Worm (Caenorhabditis elegans) whole organism, early embryonic: ENCODE data around the gene F37A4.2.

Experiments used
- B0310.2 ChIP-seq: sonication (generic microtip); optimal IDR thresholded peaks from 2 replicates; lab custom pipeline; 2016; ENCODE audit warnings: mild to moderate bottlenecking, missing genetic modification characterization, missing compliant biosample characterization
- F13C5.2 ChIP-seq: sonication (generic microtip); optimal IDR thresholded peaks from 2 replicates; lab custom pipeline; 2017; ENCODE audit warnings: mild to moderate bottlenecking, missing genetic modification characterization, inconsistent platforms, missing compliant biosample characterization
- aly-1 ChIP-seq: sonication (generic microtip); optimal IDR thresholded peaks from 2 replicates; lab custom pipeline; 2016; ENCODE audit warnings: missing genetic modification characterization, missing compliant biosample characterization
- ama-1 ChIP-seq: fragments of 150-350 bp; optimal IDR thresholded peaks from 2 replicates; lab custom pipeline; 2014
- ceh-13 ChIP-seq: fragments of 200-800 bp; sonication (Bioruptor generic); optimal IDR thresholded peaks from 2 replicates; lab custom pipeline; 2018; ENCODE audit warnings: mild to moderate bottlenecking, missing genetic modification characterization, missing compliant biosample characterization
- ceh-36 ChIP-seq: sonication (generic microtip); optimal IDR thresholded peaks from 2 replicates; lab custom pipeline; 2016; ENCODE audit warnings: missing genetic modification characterization, inconsistent platforms, missing compliant biosample characterization
- ets-7 ChIP-seq: sonication (generic microtip); optimal IDR thresholded peaks from 2 replicates; lab custom pipeline; 2016; ENCODE audit warnings: missing genotype, missing genetic modification characterization, missing compliant biosample characterization
- flt-1 ChIP-seq: fragments of 200-800 bp; sonication (Bioruptor generic); IDR thresholded peaks from 2 replicates; pipeline ENCODE4 v1.3.6; 2022; ENCODE audit warnings: missing genetic modification characterization, missing compliant biosample characterization
- hmbx-1 ChIP-seq: sonication (generic microtip); optimal IDR thresholded peaks from 2 replicates; lab custom pipeline; 2016; ENCODE audit warnings: mild to moderate bottlenecking, missing genetic modification characterization, missing compliant biosample characterization
- hmg-4 ChIP-seq: fragments of 200-800 bp; sonication (Bioruptor generic); optimal IDR thresholded peaks from 2 replicates; lab custom pipeline; 2018; ENCODE audit warnings: mild to moderate bottlenecking, missing genetic modification characterization, missing compliant biosample characterization
- hnd-1 ChIP-seq: sonication (generic microtip); optimal IDR thresholded peaks from 2 replicates; lab custom pipeline; 2016; ENCODE audit warnings: missing genetic modification characterization, missing compliant biosample characterization
- pes-1 ChIP-seq: fragments of 200-800 bp; sonication (Bioruptor generic); IDR thresholded peaks from 2 replicates; pipeline ENCODE4 v1.3.6; 2022; ENCODE audit warnings: missing genetic modification reagents, missing genetic modification characterization, missing compliant biosample characterization
- scrt-1 ChIP-seq: fragments of 200-800 bp; sonication (Bioruptor generic); IDR thresholded peaks from 2 replicates; pipeline ENCODE4 v1.3.6; 2022; ENCODE audit warnings: missing genetic modification characterization, missing compliant biosample characterization
- sea-1 ChIP-seq: fragments of 200-800 bp; sonication (Bioruptor generic); conservative IDR thresholded peaks from 2 replicates; pipeline ENCODE4 v1.3.6; 2022; ENCODE audit warnings: missing genetic modification characterization, missing compliant biosample characterization
- tbx-11 ChIP-seq: fragments of 200-800 bp; sonication (Bioruptor generic); IDR thresholded peaks from 2 replicates; pipeline ENCODE4 v1.3.6; 2022; ENCODE audit warnings: missing genetic modification characterization, missing compliant biosample characterization
- tbx-37 ChIP-seq: fragments of 200-800 bp; sonication (Bioruptor generic); conservative IDR thresholded peaks from 2 replicates; pipeline ENCODE4 v1.3.6; 2022; ENCODE audit warnings: missing genetic modification reagents, missing genetic modification characterization, missing compliant biosample characterization
- tra-4 ChIP-seq: sonication (generic microtip); optimal IDR thresholded peaks from 2 replicates; lab custom pipeline; 2017; ENCODE audit warnings: missing genetic modification characterization, missing compliant biosample characterization

The F37A4.2 gene

DNA sequence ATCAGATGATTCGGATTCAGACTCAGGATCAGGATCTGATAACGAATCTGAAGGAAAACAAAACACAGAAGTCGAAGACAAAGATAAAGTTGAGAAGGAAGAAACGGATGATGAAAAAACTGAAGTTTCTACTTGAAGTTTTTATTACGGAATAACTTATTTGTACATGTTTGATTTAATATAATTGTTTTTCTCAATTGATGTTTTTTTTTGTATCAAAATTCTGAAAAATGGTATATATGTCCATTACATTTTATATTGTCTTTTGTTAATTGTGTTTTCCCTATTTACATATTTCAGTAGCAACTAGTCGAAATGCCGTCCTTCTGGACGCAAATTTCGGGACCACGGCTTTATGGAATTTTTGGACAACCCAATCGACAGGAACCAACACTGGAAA lies 835 bp downstream of the F37A4.2 start, which contains the start of gene F37A4.1:
TSS of gene F37A4.1 (plus strand) at position 301 of the 400 bp plus-strand sequence.
- TF ChIP-seq ceh-13 (GFP tag; lab: Kevin White, UChicago) (no peak), F13C5.2 (tag; lab: Kevin White, UChicago) (no peak), tra-4 (tag; lab: Kevin White, UChicago) (no peak), scrt-1 (GFP tag; lab: Robert Waterston, UW) (no peak), flt-1 (no peak), tbx-37 (GFP tag; lab: Robert Waterston, UW) (no peak), ama-1 (lab: Kevin White, UChicago) (no peak), sea-1 (GFP tag; lab: Robert Waterston, UW) (no peak), tbx-11 (GFP tag; lab: Robert Waterston, UW) (no peak), aly-1 (no peak), pes-1 (GFP tag; lab: Robert Waterston, UW) (no peak), ceh-36 (tag; lab: Kevin White, UChicago) (no peak), hmbx-1 (no peak), hmg-4 (GFP tag; lab: Kevin White, UChicago) (no peak), B0310.2 (tag; lab: Kevin White, UChicago) (no peak), hnd-1 (no peak)

DNA sequence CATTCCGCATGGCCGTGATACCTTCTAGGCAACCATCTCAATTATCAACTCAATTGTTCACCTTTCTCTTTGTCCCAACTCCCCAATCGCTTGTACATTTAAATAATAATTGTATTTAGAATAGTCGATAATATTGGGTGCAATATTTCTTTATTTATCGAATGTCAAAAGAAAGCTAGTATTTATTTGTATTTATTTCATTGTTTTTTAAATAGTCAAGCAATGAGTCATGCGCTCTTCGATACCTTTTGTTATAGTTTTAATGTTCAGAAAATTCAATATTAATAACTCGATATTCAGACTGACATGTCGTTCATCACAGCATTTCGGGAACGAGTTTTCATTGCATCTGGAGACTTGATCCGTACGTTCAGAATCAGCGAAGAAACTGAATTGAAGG lies 3.2 kb downstream of the F37A4.2 start, which contains the start of gene wdr-4:
TSS of gene wdr-4 (plus strand) at position 301 of the 400 bp plus-strand sequence.
- TF ChIP-seq sea-1 (GFP tag; lab: Robert Waterston, UW) (no peak), flt-1 (no peak), aly-1 (no peak), F13C5.2 (tag; lab: Kevin White, UChicago) (no peak), ama-1 (lab: Kevin White, UChicago) (no peak), B0310.2 (tag; lab: Kevin White, UChicago) (no peak), tbx-11 (GFP tag; lab: Robert Waterston, UW) (no peak), pes-1 (GFP tag; lab: Robert Waterston, UW) (no peak), ceh-36 (tag; lab: Kevin White, UChicago) (no peak), hmg-4 (GFP tag; lab: Kevin White, UChicago) (no peak), scrt-1 (GFP tag; lab: Robert Waterston, UW) (no peak), tbx-37 (GFP tag; lab: Robert Waterston, UW) (no peak), ceh-13 (GFP tag; lab: Kevin White, UChicago) (no peak), hmbx-1 (no peak), ets-7 (tag; lab: Kevin White, UChicago) (no peak), hnd-1 (no peak), tra-4 (tag; lab: Kevin White, UChicago) (no peak)

DNA sequence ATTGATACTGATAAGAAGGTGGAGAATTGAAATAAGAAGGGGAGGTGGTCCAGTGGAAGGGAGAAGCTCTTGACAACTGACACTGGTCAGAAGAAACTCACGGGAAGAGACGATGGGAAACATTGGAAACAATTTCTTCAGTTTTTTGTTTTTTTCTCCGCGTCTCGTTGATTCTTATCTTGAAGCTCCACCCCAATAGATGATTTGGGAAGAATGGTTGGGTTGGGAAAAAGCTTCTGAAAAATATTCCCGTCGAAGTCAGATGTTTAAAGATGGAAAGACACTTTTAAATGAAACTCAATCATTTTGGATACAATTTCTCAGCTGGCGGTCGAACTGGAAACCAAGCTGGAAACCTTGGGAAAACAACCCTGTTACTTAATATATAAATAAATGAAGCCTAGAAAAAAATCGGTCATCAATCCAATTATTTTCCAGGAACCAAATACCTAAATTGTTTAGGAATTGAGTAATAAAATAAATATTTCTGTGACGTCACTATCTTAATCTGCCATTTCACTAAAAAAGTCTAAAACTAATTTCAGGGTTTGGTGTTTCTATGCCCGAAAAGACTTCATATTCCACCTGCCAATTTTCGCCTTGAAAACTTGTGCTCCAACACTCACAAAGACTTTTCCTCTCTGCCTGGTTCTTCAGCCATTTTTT lies 8.1 kb downstream of the F37A4.2 start, which contains the start of the genes Y102E9.5 and odr-4:
TSS of gene Y102E9.5 (minus strand) at position 101 of the 666 bp plus-strand sequence.
TSS of gene odr-4 (plus strand) at position 616 of the 666 bp plus-strand sequence.
- TF ChIP-seq hnd-1 (no peak), scrt-1 (GFP tag; lab: Robert Waterston, UW) (no peak), B0310.2 (tag; lab: Kevin White, UChicago) (no peak), flt-1 (no peak), hmbx-1 (no peak), hmg-4 (GFP tag; lab: Kevin White, UChicago) (no peak), ets-7 (tag; lab: Kevin White, UChicago) (no peak), ceh-13 (GFP tag; lab: Kevin White, UChicago) (no peak), pes-1 (GFP tag; lab: Robert Waterston, UW) (no peak), sea-1 (GFP tag; lab: Robert Waterston, UW) (no peak), aly-1 (no peak), ceh-36 (tag; lab: Kevin White, UChicago) (no peak), tbx-11 (GFP tag; lab: Robert Waterston, UW) (no peak), ama-1 (lab: Kevin White, UChicago) (no peak)

DNA sequence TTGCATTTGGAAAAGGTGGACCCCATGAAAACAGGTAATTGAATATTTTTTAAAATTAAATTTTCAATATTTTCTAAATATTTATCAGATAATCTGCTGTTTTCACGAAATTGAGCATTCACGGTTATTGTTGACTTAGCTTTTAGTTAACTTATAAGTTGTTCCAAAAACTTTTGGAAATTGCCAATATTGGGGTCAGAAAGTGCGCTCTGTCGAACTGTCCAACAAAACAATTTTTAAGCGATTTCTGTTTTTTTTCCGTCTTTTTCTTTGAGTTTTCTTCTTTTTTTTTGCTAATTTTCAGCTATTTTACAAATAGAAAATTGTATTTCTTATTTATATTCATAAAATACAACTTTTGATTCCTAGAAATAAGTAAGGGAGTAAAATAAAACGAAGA lies 9.0 kb downstream of the F37A4.2 start:
- TF ChIP-seq tra-4 (tag; lab: Kevin White, UChicago) (no peak), ceh-13 (GFP tag; lab: Kevin White, UChicago) (no peak), flt-1 (no peak), aly-1 (no peak), hmbx-1 (no peak)

DNA sequence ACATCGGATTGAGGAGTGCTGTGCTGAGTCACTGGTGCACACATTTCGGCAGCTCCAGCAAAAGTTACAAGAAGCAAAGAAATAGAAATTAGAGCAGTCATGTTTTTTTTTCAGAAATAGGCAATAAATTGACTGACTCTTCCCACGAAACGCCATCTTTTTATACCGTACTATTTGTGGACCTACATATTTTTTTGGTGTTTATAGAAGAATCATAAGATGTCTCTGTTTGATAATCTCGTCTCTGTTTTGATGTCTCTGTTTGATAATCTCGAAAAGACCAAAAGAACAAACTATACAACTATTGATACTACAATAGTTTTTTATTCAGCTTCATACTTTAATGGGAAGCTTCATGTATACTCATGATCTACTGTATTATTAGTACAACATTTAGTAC lies 12.2 kb downstream of the F37A4.2 start, which contains the start of gene Y102E9.3:
TSS of gene Y102E9.3 (minus strand) at position 101 of the 400 bp plus-strand sequence.
- TF ChIP-seq aly-1 (no peak), ets-7 (tag; lab: Kevin White, UChicago) (no peak), B0310.2 (tag; lab: Kevin White, UChicago) (no peak), ceh-36 (tag; lab: Kevin White, UChicago) (no peak), ama-1 (lab: Kevin White, UChicago) (no peak), ceh-13 (GFP tag; lab: Kevin White, UChicago) (no peak), tbx-11 (GFP tag; lab: Robert Waterston, UW) (no peak), flt-1 (no peak), pes-1 (GFP tag; lab: Robert Waterston, UW) (no peak), sea-1 (GFP tag; lab: Robert Waterston, UW) (no peak), F13C5.2 (tag; lab: Kevin White, UChicago) (no peak), hnd-1 (no peak), scrt-1 (GFP tag; lab: Robert Waterston, UW) (no peak), tbx-37 (GFP tag; lab: Robert Waterston, UW) (no peak), hmbx-1 (no peak), hmg-4 (GFP tag; lab: Kevin White, UChicago) (no peak), tra-4 (tag; lab: Kevin White, UChicago) (no peak)

DNA sequence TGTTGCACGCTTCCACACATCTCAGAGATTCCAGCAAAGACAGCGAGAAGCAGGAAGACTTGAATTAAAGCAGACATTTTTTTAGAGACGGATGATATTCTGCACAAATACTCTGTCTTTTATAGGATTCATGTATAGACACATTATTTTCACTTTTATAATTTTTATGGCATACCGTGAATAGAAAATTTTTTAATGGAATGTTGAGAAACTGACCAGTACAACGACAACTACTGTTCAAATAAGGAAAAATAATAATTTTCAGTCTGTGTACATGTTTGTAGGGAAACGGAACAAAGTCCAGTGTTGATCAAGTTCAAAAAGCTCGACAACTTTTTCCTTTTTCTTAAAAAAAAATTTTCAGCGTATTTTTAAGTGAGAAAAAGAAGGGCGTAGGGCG lies 14.3 kb downstream of the F37A4.2 start, which contains the start of gene Y102E9.6:
TSS of gene Y102E9.6 (minus strand) at position 101 of the 400 bp plus-strand sequence.
- TF ChIP-seq F13C5.2 (tag; lab: Kevin White, UChicago) = no peak
- no peak for TF ChIP-seq ama-1 (lab: Kevin White, UChicago)
- TF ChIP-seq tra-4 (tag; lab: Kevin White, UChicago) = no peak
- TF ChIP-seq ets-7 (tag; lab: Kevin White, UChicago) = no peak
- TF ChIP-seq tbx-37 (GFP tag; lab: Robert Waterston, UW) = no peak
- no peak for TF ChIP-seq ceh-36 (tag; lab: Kevin White, UChicago)
- TF ChIP-seq ceh-13 (GFP tag; lab: Kevin White, UChicago) = no peak
- no peak for TF ChIP-seq hnd-1
- no peak for TF ChIP-seq aly-1
- TF ChIP-seq sea-1 (GFP tag; lab: Robert Waterston, UW) = no peak
- no peak for TF ChIP-seq hmbx-1
- TF ChIP-seq scrt-1 (GFP tag; lab: Robert Waterston, UW) = no peak
- TF ChIP-seq hmg-4 (GFP tag; lab: Kevin White, UChicago) = no peak
- no peak for TF ChIP-seq B0310.2 (tag; lab: Kevin White, UChicago)
- no peak for TF ChIP-seq flt-1
- no peak for TF ChIP-seq tbx-11 (GFP tag; lab: Robert Waterston, UW)
- no peak for TF ChIP-seq pes-1 (GFP tag; lab: Robert Waterston, UW)
